Worm (Caenorhabditis elegans): ENCODE results near the gene F20A1.4.

The F20A1.4 gene

DNA sequence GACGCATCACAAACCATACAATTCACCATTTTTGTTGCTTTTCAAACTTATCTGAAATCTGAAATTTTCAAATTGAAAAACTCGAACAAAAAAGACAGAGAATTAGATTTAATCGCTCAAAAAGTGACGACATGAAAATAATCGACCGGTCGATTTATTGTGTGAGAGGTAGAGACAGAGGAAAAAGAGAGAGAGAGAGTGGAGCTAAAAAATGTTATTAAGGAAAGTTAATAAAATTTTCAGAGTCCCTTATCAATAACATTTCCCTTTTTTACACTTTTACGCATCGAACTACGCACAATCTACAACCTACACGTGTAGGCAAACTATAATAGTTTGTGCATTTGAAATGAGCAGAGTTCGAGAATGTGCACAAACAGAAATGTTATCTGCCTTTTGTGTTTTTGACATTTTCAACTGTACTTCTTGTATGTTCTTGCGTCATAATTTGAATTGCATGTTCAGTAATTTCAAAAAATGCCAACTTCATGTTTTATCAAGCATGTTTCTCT, 24.6 kb downstream of the F20A1.4 start, which contains the start of gene nhr-107:
nhr-107 (minus strand) TSS at position 51 of the 512 bp plus-strand sequence.
- TF ChIP-seq unc-39 (tag; optimal IDR thresholded peaks at IDR 0.05) (no peak), elt-2 (tag; optimal IDR thresholded peaks at IDR 0.05) (peak; percentile 70), pqm-1 (tag; optimal IDR thresholded peaks at IDR 0.05) (peak; percentile 33), lin-39 (tag; optimal IDR thresholded peaks at IDR 0.05) (no peak)

ce11 chrV:6993999-6994398, 27.7 kb downstream of the F20A1.4 start:
- peak; percentile 37 for TF ChIP-seq pha-4 (tag; optimal IDR thresholded peaks at IDR 0.05)
- TF ChIP-seq egl-27 (tag; optimal IDR thresholded peaks at IDR 0.05) = peak; percentile 86
- TF ChIP-seq pqm-1 (tag; optimal IDR thresholded peaks at IDR 0.05) = peak; percentile 89
- TF ChIP-seq unc-62 (GFP tag; optimal IDR thresholded peaks at IDR 0.05) = no peak
- TF ChIP-seq elt-2 (tag; optimal IDR thresholded peaks at IDR 0.05) = peak; percentile 78
- TF ChIP-seq lin-39 (tag; optimal IDR thresholded peaks at IDR 0.05) = no peak
- TF ChIP-seq fos-1 (tag; optimal IDR thresholded peaks at IDR 0.05) = no peak
- peak; percentile 13 for TF ChIP-seq nfya-1 (tag; optimal IDR thresholded peaks at IDR 0.05; ENCODE audit: insufficient read depth)
- TF ChIP-seq jun-1 (tag; optimal IDR thresholded peaks at IDR 0.05) = peak; percentile 59
- peak; percentile 75 for TF ChIP-seq nhr-43 (tag; optimal IDR thresholded peaks at IDR 0.05; ENCODE audit: poor library complexity, severe bottlenecking)
- TF ChIP-seq nhr-25 (tag; optimal IDR thresholded peaks at IDR 0.05) = peak; percentile 74
- peak; percentile 82 for TF ChIP-seq nhr-76 (tag; optimal IDR thresholded peaks at IDR 0.05)
- TF ChIP-seq nhr-23 (tag; optimal IDR thresholded peaks at IDR 0.05) = peak; percentile 43

DNA sequence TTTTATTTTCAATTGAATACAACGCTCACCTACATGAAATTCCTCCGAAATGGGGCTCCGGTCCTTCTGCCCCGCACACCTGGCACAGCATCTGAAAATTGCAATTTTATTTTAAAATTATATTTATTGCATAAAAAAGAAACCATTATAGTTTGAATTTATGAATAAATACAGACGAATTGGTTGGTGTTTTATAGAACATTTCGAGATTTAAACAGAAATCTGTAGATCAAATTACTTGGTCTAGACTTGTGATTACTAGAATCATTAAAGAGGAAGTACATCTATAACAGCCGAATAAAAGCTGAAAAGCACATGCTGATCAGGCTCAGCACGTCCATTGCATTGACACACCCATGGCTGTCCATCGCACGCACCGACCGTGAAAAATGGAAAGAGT, 29.9 kb downstream of the F20A1.4 start, which contains the start of gene nhr-162:
nhr-162 (minus strand) TSS at position 101 of the 400 bp plus-strand sequence.
- no peak for TF ChIP-seq ceh-28 (tag; optimal IDR thresholded peaks at IDR 0.05)
- no peak for TF ChIP-seq lsy-12 (tag; optimal IDR thresholded peaks at IDR 0.05)
- no peak for TF ChIP-seq aly-2 (tag; optimal IDR thresholded peaks at IDR 0.05)
- no peak for TF ChIP-seq nhr-12 (tag; optimal IDR thresholded peaks at IDR 0.05)
- TF ChIP-seq pha-4 (tag; optimal IDR thresholded peaks at IDR 0.05) = no peak
- TF ChIP-seq egl-5 (tag; optimal IDR thresholded peaks at IDR 0.05) = no peak
- no peak for TF ChIP-seq mml-1 (tag; optimal IDR thresholded peaks at IDR 0.05)
- TF ChIP-seq fkh-10 (GFP tag; optimal IDR thresholded peaks at IDR 0.05) = no peak
- no peak for TF ChIP-seq nhr-77 (tag; optimal IDR thresholded peaks at IDR 0.05)
- TF ChIP-seq nhr-67 (tag; optimal IDR thresholded peaks at IDR 0.05) = no peak
- no peak for TF ChIP-seq unc-39 (tag; optimal IDR thresholded peaks at IDR 0.05)
- no peak for TF ChIP-seq pqm-1 (tag; optimal IDR thresholded peaks at IDR 0.05)
- no peak for TF ChIP-seq egl-27 (tag; optimal IDR thresholded peaks at IDR 0.05)
- TF ChIP-seq nhr-11 (tag; optimal IDR thresholded peaks at IDR 0.05) = no peak
- no peak for TF ChIP-seq nhr-43 (tag; optimal IDR thresholded peaks at IDR 0.05; ENCODE audit: poor library complexity, severe bottlenecking)
- TF ChIP-seq ceh-16 (tag; optimal IDR thresholded peaks at IDR 0.05) = no peak
- TF ChIP-seq zag-1 (tag; optimal IDR thresholded peaks at IDR 0.05) = no peak
- TF ChIP-seq lin-39 (tag; optimal IDR thresholded peaks at IDR 0.05) = no peak
- no peak for TF ChIP-seq ama-1 (optimal IDR thresholded peaks at IDR 0.05)

ce11 chrV:6989626-6990138, 32.0 kb downstream of the F20A1.4 start, which contains the start of gene nhr-140:
Gene nhr-140, minus strand, starts transcription at chrV:6989676.
- no peak for TF ChIP-seq unc-62 (GFP tag; optimal IDR thresholded peaks at IDR 0.05)
- peak; percentile 56 for TF ChIP-seq elt-1 (tag; optimal IDR thresholded peaks at IDR 0.05)

ce11 chrV:6987673-6988072, 34.0 kb downstream of the F20A1.4 start, which contains the start of gene nhr-139:
Gene nhr-139, minus strand, starts transcription at chrV:6987773.
- TF ChIP-seq lin-15B (tag; optimal IDR thresholded peaks at IDR 0.05) = no peak
- no peak for TF ChIP-seq snpc-4 (tag; optimal IDR thresholded peaks at IDR 0.05)
- no peak for TF ChIP-seq R02D3.7 (tag; optimal IDR thresholded peaks at IDR 0.05)
- TF ChIP-seq skn-1 (tag; optimal IDR thresholded peaks at IDR 0.05) = no peak
- TF ChIP-seq hmg-11 (tag; optimal IDR thresholded peaks at IDR 0.05) = no peak

Measured in whole organism, L3 larva.